Fruit fly (Drosophila melanogaster): ENCODE measurements around the gene CG10958.

The CG10958 gene

dm6 chrX:8113386-8114279, 18.5 kb upstream of the CG10958 start (continued):
- TF ChIP-seq chm (GFP tag; IDR thresholded peaks at IDR 0.05) (no peak), chn (GFP tag; optimal IDR thresholded peaks at IDR 0.05) (peak; percentile 15), CG9609 (GFP tag; optimal IDR thresholded peaks at IDR 0.05) (no peak), CG12391 (tag; optimal IDR thresholded peaks at IDR 0.05) (peak; percentile 44), lbe (GFP tag; optimal IDR thresholded peaks at IDR 0.05) (no peak), CG15601 (tag; optimal IDR thresholded peaks at IDR 0.05) (no peak), croc (GFP tag; conservative IDR thresholded peaks at IDR 0.05) (no peak), Abd-B (GFP tag; optimal IDR thresholded peaks at IDR 0.05) (peak; percentile 23), CG6854 (GFP tag; optimal IDR thresholded peaks at IDR 0.05) (peak; percentile 49), hth (optimal IDR thresholded peaks at IDR 0.05) (no peak), trh (GFP tag; optimal IDR thresholded peaks at IDR 0.05) (no peak), ems (GFP tag; optimal IDR thresholded peaks at IDR 0.05) (peak; percentile 8), usp (GFP tag; optimal IDR thresholded peaks at IDR 0.05) (no peak), pan (optimal IDR thresholded peaks at IDR 0.05) (no peak), pan (GFP tag; optimal IDR thresholded peaks at IDR 0.05 in 1 of 2, IDR thresholded peaks at IDR 0.05 in 1 of 2) (peak in 1 of 2 experiments; percentile 68), CG9932 (GFP tag; IDR thresholded peaks at IDR 0.05) (peak; percentile 74), yki (optimal IDR thresholded peaks at IDR 0.05) (no peak), CG3163 (GFP tag; optimal IDR thresholded peaks at IDR 0.05) (peak; percentile 35), CG5245 (GFP tag; optimal IDR thresholded peaks at IDR 0.05) (no peak), mirr (GFP tag; optimal IDR thresholded peaks at IDR 0.05) (no peak), CG7963 (GFP tag; IDR thresholded peaks at IDR 0.05; ENCODE audit: partially characterized antibody) (no peak), knrl (GFP tag; IDR thresholded peaks at IDR 0.05; ENCODE audit: partially characterized antibody) (no peak), cato (GFP tag; optimal IDR thresholded peaks at IDR 0.05; ENCODE audit: borderline replicate concordance) (no peak), CG4360 (GFP tag; IDR thresholded peaks at IDR 0.05) (no peak), insv (GFP tag; optimal IDR thresholded peaks at IDR 0.05) (no peak), ash1 (GFP tag; optimal IDR thresholded peaks at IDR 0.05) (no peak), D19A (tag; optimal IDR thresholded peaks at IDR 0.05) (peak; percentile 11), bigmax (GFP tag; optimal IDR thresholded peaks at IDR 0.05) (no peak), dimm (GFP tag; IDR thresholded peaks at IDR 0.05) (no peak), Fer3 (tag; optimal IDR thresholded peaks at IDR 0.05) (peak; percentile 82), Doc3 (GFP tag; IDR thresholded peaks at IDR 0.05; ENCODE audit: partially characterized antibody) (no peak), CG30431 (GFP tag; optimal IDR thresholded peaks at IDR 0.05) (no peak), CG32767 (GFP tag; IDR thresholded peaks at IDR 0.05) (no peak), Fer1 (GFP tag; optimal IDR thresholded peaks at IDR 0.05) (peak; percentile 75), CG4404 (GFP tag; IDR thresholded peaks at IDR 0.05) (no peak), CG31388 (GFP tag; optimal IDR thresholded peaks at IDR 0.05) (no peak), CG7556 (GFP tag; optimal IDR thresholded peaks at IDR 0.05) (peak; percentile 33), CG8281 (tag; optimal IDR thresholded peaks at IDR 0.05) (no peak), CG8765 (GFP tag; IDR thresholded peaks at IDR 0.05) (no peak; the same call in 1 of the 2 replicates), CG12299 (tag; optimal IDR thresholded peaks at IDR 0.05) (no peak), Doc2 (GFP tag; IDR thresholded peaks at IDR 0.05) (no peak), cad (GFP tag; optimal IDR thresholded peaks at IDR 0.05) (no peak), CG14014 (GFP tag; IDR thresholded peaks at IDR 0.05) (peak; percentile 71), C15 (GFP tag; IDR thresholded peaks at IDR 0.05) (no peak), pfk (GFP tag; optimal IDR thresholded peaks at IDR 0.05) (no peak), dysf (GFP tag; IDR thresholded peaks at IDR 0.05) (peak; percentile 74), CG9817 (tag; optimal IDR thresholded peaks at IDR 0.05) (peak; percentile 71), CG4282 (GFP tag; optimal IDR thresholded peaks at IDR 0.05) (no peak), CG1647 (GFP tag; optimal IDR thresholded peaks at IDR 0.05) (peak; percentile 42), Chrac-16 (GFP tag; optimal IDR thresholded peaks at IDR 0.05) (peak; percentile 23), CG8388 (GFP tag; optimal IDR thresholded peaks at IDR 0.05) (peak; percentile 1)

All from whole organism, embryonic.